Worm (Caenorhabditis elegans) whole organism, L4 larva: ENCODE data around the gene ZK673.1.

Experiments used
- D1046.2 ChIP-seq: fragments of 200-800 bp; sonication (Bioruptor generic); IDR thresholded peaks from 2 replicates; pipeline ENCODE4 v1.3.6; 2022; ENCODE audit warnings: missing genetic modification characterization, missing compliant biosample characterization
- F44E2.7 ChIP-seq: fragments of 200-800 bp; sonication (Bioruptor generic); IDR thresholded peaks from 2 replicates; pipeline ENCODE4 v2.1.2; 2022; ENCODE audit warnings: missing genetic modification characterization, missing compliant biosample characterization
- F49E8.2 ChIP-seq: sonication (generic microtip); optimal IDR thresholded peaks from 2 replicates; lab custom pipeline; 2016; ENCODE audit warnings: missing compliant biosample characterization, mild to moderate bottlenecking, missing genetic modification characterization, borderline replicate concordance
- R02D3.7 ChIP-seq: fragments of 150-350 bp; sonication (generic microtip); optimal IDR thresholded peaks from 3 replicates; lab custom pipeline; 2014; ENCODE audit warnings: missing biosample characterization, missing genetic modification characterization
- T20F7.1 ChIP-seq: fragments of 200-800 bp; sonication (Bioruptor generic); optimal IDR thresholded peaks from 2 replicates; lab custom pipeline; 2018; ENCODE audit warnings: mild to moderate bottlenecking, missing genetic modification characterization, missing compliant biosample characterization
- T26A8.4 ChIP-seq: fragments of 200-800 bp; sonication (Bioruptor generic); IDR thresholded peaks from 2 replicates; pipeline ENCODE4 v1.3.6; 2022; ENCODE audit warnings: missing genetic modification characterization, missing compliant biosample characterization
- Y105C5A.15 ChIP-seq: fragments of 200-800 bp; sonication (Bioruptor generic); IDR thresholded peaks from 2 replicates; pipeline ENCODE4 v1.3.6; 2022; ENCODE audit warnings: missing genetic modification characterization, missing compliant biosample characterization
- Y48G9A.11 ChIP-seq: fragments of 200-800 bp; sonication (Bioruptor generic); IDR thresholded peaks from 2 replicates; pipeline ENCODE4 v1.3.6; 2022; ENCODE audit warnings: missing genetic modification reagents, missing genetic modification characterization, missing compliant biosample characterization
- aly-2 ChIP-seq: sonication (generic microtip); optimal IDR thresholded peaks from 2 replicates; lab custom pipeline; 2018; ENCODE audit warnings: missing biosample characterization, missing genetic modification characterization
- ctbp-1 ChIP-seq: fragments of 200-800 bp; sonication (Bioruptor generic); IDR thresholded peaks from 2 replicates; pipeline ENCODE4 v1.3.6; 2022; ENCODE audit warnings: missing genetic modification reagents, missing genetic modification characterization, missing compliant biosample characterization
- daf-16 ChIP-seq, 3 experiments: sonication (generic microtip); optimal IDR thresholded peaks; 2 replicates each; lab custom pipeline; 2016 to 2017; ENCODE audit warnings: missing genetic modification characterization in 3 of 3, missing genetic modification reagents in 3 of 3, mild to moderate bottlenecking in 2 of 3, missing compliant biosample characterization in 2 of 3, missing biosample characterization in 1 of 3, moderate library complexity in 1 of 3
- daf-8 ChIP-seq: fragments of 200-800 bp; sonication (Bioruptor generic); IDR thresholded peaks from 2 replicates; pipeline ENCODE4 v1.3.6; 2022; ENCODE audit warnings: missing genetic modification characterization, missing compliant biosample characterization
- dmd-6 ChIP-seq: fragments of 200-800 bp; sonication (Bioruptor generic); IDR thresholded peaks from 2 replicates; pipeline ENCODE4 v1.3.6; 2022; ENCODE audit warnings: missing genetic modification reagents, missing genetic modification characterization, missing compliant biosample characterization
- duxl-1 ChIP-seq: sonication (generic microtip); optimal IDR thresholded peaks from 2 replicates; lab custom pipeline; 2016; ENCODE audit warnings: mild to moderate bottlenecking, missing genetic modification characterization, moderate library complexity, missing compliant biosample characterization; ENCODE audit not compliant: poor library complexity
- fkh-10 ChIP-seq: fragments of 150-350 bp; optimal IDR thresholded peaks from 2 replicates; lab custom pipeline; 2014; ENCODE audit warnings: missing biosample characterization, missing genetic modification reagents, missing genetic modification characterization
- gei-8 ChIP-seq: fragments of 200-800 bp; sonication (Bioruptor generic); optimal IDR thresholded peaks from 2 replicates; lab custom pipeline; 2018; ENCODE audit warnings: mild to moderate bottlenecking, missing genetic modification characterization, missing compliant biosample characterization
- hif-1 ChIP-seq, 2 experiments: sonication (generic microtip); optimal IDR thresholded peaks; 2 replicates each; lab custom pipeline; 2016 to 2017; ENCODE audit warnings: missing compliant biosample characterization in 2 of 2, missing genetic modification characterization in 2 of 2, missing genetic modification reagents in 2 of 2, missing genotype in 2 of 2, mild to moderate bottlenecking in 1 of 2
- hmg-1.1 ChIP-seq: fragments of 200-800 bp; sonication (Bioruptor generic); IDR thresholded peaks from 2 replicates; pipeline ENCODE4 v1.3.6; 2022; ENCODE audit warnings: missing genetic modification reagents, missing genetic modification characterization, missing compliant biosample characterization
- mdl-1 ChIP-seq, 2 experiments: fragments of 150-350 bp in 1 of 2; sonication (generic microtip) in 1 of 2; optimal IDR thresholded peaks; 2 replicates each; lab custom pipeline; 2014 to 2017; ENCODE audit warnings: missing biosample characterization in 2 of 2, missing genetic modification characterization in 2 of 2
- mdt-29 ChIP-seq: fragments of 200-800 bp; sonication (Bioruptor generic); IDR thresholded peaks from 2 replicates; pipeline ENCODE4 v1.3.6; 2022; ENCODE audit warnings: missing genetic modification reagents, missing genetic modification characterization, missing compliant biosample characterization
- mxl-3 ChIP-seq: fragments of 200-800 bp; sonication (Bioruptor generic); optimal IDR thresholded peaks from 2 replicates; lab custom pipeline; 2018; ENCODE audit warnings: mild to moderate bottlenecking, missing genetic modification characterization, missing compliant biosample characterization
- nhr-11 ChIP-seq: fragments of 150-350 bp; optimal IDR thresholded peaks from 2 replicates; lab custom pipeline; 2014; ENCODE audit warnings: missing biosample characterization, missing genetic modification characterization
- nhr-25 ChIP-seq: sonication (generic microtip); optimal IDR thresholded peaks from 2 replicates; lab custom pipeline; 2017; ENCODE audit warnings: missing genetic modification characterization, mild to moderate bottlenecking, missing compliant biosample characterization, antibody characterized with exemption, moderate library complexity, borderline replicate concordance; ENCODE audit not compliant: insufficient read depth
- nhr-28 ChIP-seq: fragments of 150-350 bp; optimal IDR thresholded peaks from 2 replicates; lab custom pipeline; 2014; ENCODE audit warnings: missing biosample characterization, missing genetic modification characterization
- nhr-42 ChIP-seq: fragments of 200-800 bp; sonication (Bioruptor generic); IDR thresholded peaks from 2 replicates; pipeline ENCODE4 v1.3.6; 2022; ENCODE audit warnings: missing genetic modification characterization, missing compliant biosample characterization
- pha-4 ChIP-seq, 2 experiments: fragments of 150-350 bp in 1 of 2; fragments of 200-800 bp in 1 of 2; sonication (Bioruptor generic) in 1 of 2; IDR thresholded peaks in 1 of 2; optimal IDR thresholded peaks in 1 of 2; 2 replicates each; pipeline versions ENCODE4 v1.3.6 to Lab custom; 2014 to 2022; ENCODE audit warnings: missing genetic modification characterization in 2 of 2, missing genetic modification reagents in 2 of 2, missing biosample characterization in 1 of 2, missing compliant biosample characterization in 1 of 2
- php-3 ChIP-seq: fragments of 200-800 bp; sonication (Bioruptor generic); IDR thresholded peaks from 2 replicates; pipeline ENCODE4 v1.3.6; 2022; ENCODE audit warnings: missing genetic modification reagents, missing genetic modification characterization, missing compliant biosample characterization
- pqm-1 ChIP-seq: sonication (generic microtip); optimal IDR thresholded peaks from 2 replicates; lab custom pipeline; 2017; ENCODE audit warnings: missing biosample characterization, missing genetic modification characterization
- saeg-2 ChIP-seq: fragments of 200-800 bp; sonication (Bioruptor generic); IDR thresholded peaks from 2 replicates; pipeline ENCODE4 v1.3.6; 2022; ENCODE audit warnings: missing genetic modification reagents, missing genetic modification characterization, missing compliant biosample characterization
- skn-1 ChIP-seq: fragments of 150-350 bp; optimal IDR thresholded peaks from 2 replicates; lab custom pipeline; 2014; ENCODE audit warnings: missing biosample characterization, missing genetic modification characterization
- snpc-4 ChIP-seq: fragments of 150-350 bp; optimal IDR thresholded peaks from 2 replicates; lab custom pipeline; 2014; ENCODE audit warnings: missing biosample characterization, missing genetic modification characterization
- spr-3 ChIP-seq: fragments of 200-800 bp; sonication (Bioruptor generic); optimal IDR thresholded peaks from 2 replicates; lab custom pipeline; 2018; ENCODE audit warnings: mild to moderate bottlenecking, missing genetic modification characterization, missing compliant biosample characterization
- zag-1 ChIP-seq: fragments of 150-350 bp; optimal IDR thresholded peaks from 2 replicates; lab custom pipeline; 2014; ENCODE audit warnings: missing biosample characterization, missing genetic modification characterization
- zfp-2 ChIP-seq: sonication (generic microtip); optimal IDR thresholded peaks from 2 replicates; lab custom pipeline; 2016; ENCODE audit warnings: mild to moderate bottlenecking, missing genetic modification characterization, missing compliant biosample characterization

The ZK673.1 gene

DNA sequence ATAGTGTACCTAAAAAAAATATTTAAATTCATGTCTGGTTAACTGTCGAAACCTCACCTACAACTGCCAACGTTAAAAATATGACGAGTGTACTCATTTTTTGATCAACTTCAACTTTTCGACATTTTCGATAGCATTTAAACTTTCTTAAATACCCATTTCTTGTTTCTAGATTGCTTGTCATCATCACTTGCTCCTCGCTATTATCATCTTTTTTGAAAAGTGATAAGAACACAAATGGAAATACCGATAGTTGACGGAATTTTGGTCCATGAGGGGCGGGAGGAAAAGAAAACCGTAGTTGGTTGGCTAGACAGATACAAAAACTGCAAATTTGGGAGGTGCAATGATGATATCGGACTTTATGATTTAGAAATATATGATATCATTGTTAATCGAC lies 27.2 kb downstream of the ZK673.1 start, which contains the start of gene clec-143 (continued):
- TF ChIP-seq daf-16 (GFP tag; optimal IDR thresholded peaks at IDR 0.05; lab: Kevin White, UChicago), result no peak
- TF ChIP-seq daf-16 (tag; optimal IDR thresholded peaks at IDR 0.05; lab: Kevin White, UChicago), result no peak
- TF ChIP-seq F49E8.2 (tag; lab: Kevin White, UChicago), result no peak

DNA sequence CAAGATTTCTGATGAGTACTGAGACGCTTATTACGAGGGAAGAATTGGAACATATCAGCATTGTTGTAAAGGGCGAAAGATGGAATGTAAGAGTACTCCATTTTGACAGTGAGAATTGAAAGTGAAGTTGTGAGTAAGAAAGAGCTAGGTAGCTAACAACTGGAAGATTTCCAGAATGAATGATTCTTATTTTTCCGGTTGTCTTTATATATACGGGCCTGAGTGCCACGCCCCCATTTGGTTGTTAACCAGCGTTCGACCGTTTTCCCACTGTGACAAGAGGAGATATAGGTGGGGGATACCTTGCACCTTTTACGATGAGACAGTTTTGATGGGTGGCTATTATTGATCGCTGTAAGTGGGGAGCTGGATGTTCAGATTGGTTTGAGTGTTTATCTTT lies 28.3 kb downstream of the ZK673.1 start, which contains the start of gene ZK666.1:
Gene ZK666.1, minus strand, starts transcription at position 101 of the 400 bp plus-strand sequence.
- no peak for TF ChIP-seq dmd-6 (GFP tag; lab: Robert Waterston, UW)
- no peak for TF ChIP-seq pha-4 (GFP tag; IDR thresholded peaks at IDR 0.05; lab: Robert Waterston, UW)
- no peak for TF ChIP-seq pha-4 (tag; optimal IDR thresholded peaks at IDR 0.05; lab: Kevin White, UChicago)
- TF ChIP-seq daf-8 (GFP tag; lab: Robert Waterston, UW), result no peak
- no peak for TF ChIP-seq nhr-25 (tag; lab: Kevin White, UChicago)

DNA sequence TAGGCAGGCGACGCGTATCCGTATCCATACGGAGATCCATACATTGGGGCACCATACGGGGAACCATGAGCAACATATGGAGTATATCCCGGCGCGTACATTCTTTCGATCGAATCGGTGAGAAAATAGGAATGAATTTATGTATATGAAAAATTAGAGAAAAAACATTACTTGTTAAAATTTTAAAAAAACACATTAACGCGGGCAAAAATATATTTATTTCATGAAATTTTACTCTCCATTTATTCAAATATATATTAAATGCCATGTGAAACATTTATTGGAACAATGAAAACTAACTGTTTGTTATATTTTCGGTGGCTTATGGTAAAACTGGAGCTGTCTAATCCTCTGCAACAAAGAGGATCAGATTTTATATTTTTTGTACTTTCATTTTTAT lies 28.8 kb downstream of the ZK673.1 start, which contains the start of gene ZK666.2:
Gene ZK666.2, minus strand, starts transcription at position 101 of the 400 bp plus-strand sequence.
- no peak for TF ChIP-seq D1046.2 (GFP tag; lab: Robert Waterston, UW)
- TF ChIP-seq ctbp-1 (GFP tag; lab: Robert Waterston, UW), result no peak
- TF ChIP-seq, all 104 proteins: peak for 0

DNA sequence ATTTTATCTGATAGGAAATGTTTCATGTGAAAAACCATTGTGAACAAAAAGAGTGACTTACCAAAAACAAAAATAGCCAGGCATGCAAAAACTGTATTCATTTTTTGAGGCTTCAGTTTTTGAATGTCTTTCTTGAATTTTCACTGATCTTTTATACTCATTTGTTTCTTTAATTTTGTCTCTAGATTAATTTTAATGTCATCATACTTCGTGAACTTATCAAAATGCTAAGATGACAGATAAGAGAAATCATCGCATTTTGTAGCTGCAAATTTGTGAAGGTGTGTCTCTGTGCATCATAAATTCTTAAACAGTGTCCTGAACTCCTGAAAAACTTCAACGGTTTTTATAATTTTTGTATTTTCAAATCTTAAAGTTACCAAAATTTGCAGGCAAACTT lies 33.1 kb downstream of the ZK673.1 start, which contains the start of gene clec-58:
Gene clec-58, minus strand, starts transcription at position 101 of the 400 bp plus-strand sequence.
- TF ChIP-seq gei-8 (GFP tag; lab: Kevin White, UChicago) (no peak), pqm-1 (tag; lab: Kevin White, UChicago) (no peak), skn-1 (no peak), nhr-11 (tag; lab: Kevin White, UChicago) (no peak), zfp-2 (tag; lab: Kevin White, UChicago) (no peak), T20F7.1 (no peak), snpc-4 (tag; lab: Kevin White, UChicago) (no peak), Y48G9A.11 (GFP tag; lab: Robert Waterston, UW) (no peak), php-3 (GFP tag; lab: Robert Waterston, UW) (no peak), aly-2 (no peak)

DNA sequence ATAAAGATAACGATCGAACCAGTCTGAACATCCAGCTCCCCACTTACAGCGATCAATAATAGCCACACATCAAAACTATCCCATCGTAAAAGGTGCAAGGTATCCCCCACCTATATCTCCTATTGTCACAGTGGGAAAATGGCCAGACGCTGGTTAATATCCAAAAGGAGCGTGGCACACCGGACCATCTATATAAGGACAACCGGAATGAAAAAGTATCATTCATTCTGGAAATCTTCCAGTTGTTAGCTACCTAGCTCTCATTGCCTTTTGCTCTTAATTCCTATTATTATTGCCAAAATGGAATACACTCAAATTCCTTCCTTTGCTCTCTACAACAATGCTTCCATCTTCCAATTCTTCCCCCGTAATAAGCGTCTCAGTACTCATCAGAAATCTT lies 34.0 kb downstream of the ZK673.1 start, which contains the start of gene ZK666.4:
Gene ZK666.4, plus strand, starts transcription at position 301 of the 400 bp plus-strand sequence.
- TF ChIP-seq R02D3.7 (no peak), T26A8.4 (GFP tag; lab: Robert Waterston, UW) (no peak), D1046.2 (GFP tag; lab: Robert Waterston, UW) (no peak), spr-3 (GFP tag; lab: Kevin White, UChicago) (no peak), fkh-10 (GFP tag; lab: Kevin White, UChicago) (no peak), mdl-1 (tag; optimal IDR thresholded peaks at IDR 0.05; lab: Kevin White, UChicago) (no peak), hif-1 (tag; optimal IDR thresholded peaks at IDR 0.05; lab: Kevin White, UChicago) (no peak), mxl-3 (GFP tag; lab: Kevin White, UChicago) (no peak), duxl-1 (tag; lab: Kevin White, UChicago) (no peak), saeg-2 (GFP tag; lab: Robert Waterston, UW) (no peak), nhr-42 (GFP tag; lab: Robert Waterston, UW) (no peak), F44E2.7 (GFP tag; lab: Robert Waterston, UW) (no peak), hmg-1.1 (GFP tag; lab: Robert Waterston, UW) (no peak), Y105C5A.15 (GFP tag; lab: Robert Waterston, UW) (no peak), zag-1 (tag; lab: Kevin White, UChicago) (no peak), nhr-28 (no peak), mdt-29 (GFP tag; lab: Robert Waterston, UW) (no peak)
- TF ChIP-seq, all 104 proteins: peak for 0
